Worm (Caenorhabditis elegans) whole organism, L1 larva: ENCODE measurements around the gene Y48A6C.4.

ENCODE experiments used
- aly-2 ChIP-seq: fragments of 150-350 bp; optimal IDR thresholded peaks from 2 replicates; lab custom pipeline; 2014; ENCODE audit warnings: missing biosample characterization, missing genetic modification characterization
- egl-13 ChIP-seq: sonication (generic microtip); optimal IDR thresholded peaks from 2 replicates; lab custom pipeline; 2016; ENCODE audit warnings: missing genotype, missing genetic modification reagents, missing genetic modification characterization, missing compliant biosample characterization
- fos-1 ChIP-seq: fragments of 150-350 bp; optimal IDR thresholded peaks from 2 replicates; lab custom pipeline; 2014; ENCODE audit warnings: missing biosample characterization, missing genetic modification characterization
- lin-14 ChIP-seq: fragments of 200-800 bp; sonication (Bioruptor generic); optimal IDR thresholded peaks from 2 replicates; lab custom pipeline; 2018; ENCODE audit warnings: mild to moderate bottlenecking, missing genetic modification characterization, moderate library complexity, missing compliant biosample characterization
- lin-35 ChIP-seq, 2 experiments: fragments of 150-350 bp; optimal IDR thresholded peaks; 2 replicates each; lab custom pipeline; 2014; ENCODE audit warnings: missing biosample characterization in 2 of 2, missing genetic modification characterization in 2 of 2, missing genetic modification reagents in 2 of 2
- mdl-1 ChIP-seq, 2 experiments: fragments of 150-350 bp; optimal IDR thresholded peaks; 2 replicates each; lab custom pipeline; 2014 to 2017; ENCODE audit warnings: missing biosample characterization in 2 of 2, missing genetic modification characterization in 2 of 2, inconsistent platforms in 1 of 2
- unc-62 ChIP-seq: fragments of 150-350 bp; optimal IDR thresholded peaks from 2 replicates; lab custom pipeline; 2014; ENCODE audit warnings: missing biosample characterization, missing genetic modification reagents, missing genetic modification characterization

DNA sequence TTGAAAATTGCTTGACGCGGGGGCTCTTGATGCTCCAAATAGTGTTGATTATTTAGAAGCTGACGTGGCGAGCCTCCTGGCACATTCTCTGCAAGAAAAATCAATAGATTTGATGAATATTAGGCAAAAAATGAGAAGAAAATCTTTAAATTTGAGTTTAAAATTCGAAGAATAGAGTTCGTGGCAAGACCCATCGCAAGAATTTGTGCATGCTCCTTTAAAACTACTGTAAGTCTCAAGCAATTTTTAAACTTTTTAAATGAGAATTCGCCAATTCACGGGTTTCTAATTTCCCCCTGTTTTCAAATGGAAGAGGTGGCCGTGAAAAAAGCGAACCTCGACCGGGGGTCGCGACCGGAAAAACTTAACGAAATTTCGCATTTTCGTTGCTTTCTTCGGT lies 5.8 kb upstream of the Y48A6C.4 start:
- TF ChIP-seq egl-13: no peak
- TF ChIP-seq lin-14 (GFP tag; lab: Kevin White, UChicago): no peak
- TF ChIP-seq unc-62 (GFP tag; lab: Kevin White, UChicago): no peak
- no peak for TF ChIP-seq fos-1 (tag; lab: Kevin White, UChicago)
- TF ChIP-seq mdl-1 (tag; optimal IDR thresholded peaks at IDR 0.05; lab: Kevin White, UChicago): no peak
- TF ChIP-seq aly-2 (tag; lab: Kevin White, UChicago): no peak
- TF ChIP-seq lin-35 (GFP tag; optimal IDR thresholded peaks at IDR 0.05; lab: Kevin White, UChicago): no peak
